Fruit fly (Drosophila melanogaster) whole organism, pupa: ENCODE results near the gene Jwa.
A peak's percentile ranks its signal among the peaks of the same experiment; 100 is the strongest.

Experiments used
- CG32121 ChIP-seq: fragments of 200-800 bp; sonication (Bioruptor generic); IDR thresholded peaks from 2 replicates; pipeline ENCODE4 v1.3.6; 2022; ENCODE audit warnings: missing biosample characterization, missing genetic modification characterization
- CG34367 ChIP-seq: fragments of 200-800 bp; sonication (Bioruptor generic); optimal IDR thresholded peaks from 2 replicates; lab custom pipeline; 2018; ENCODE audit warnings: missing biosample characterization, mild to moderate bottlenecking, missing genetic modification characterization
- CG9948 ChIP-seq: fragments of 200-800 bp; sonication (Bioruptor generic); optimal IDR thresholded peaks from 2 replicates; lab custom pipeline; 2018; ENCODE audit warnings: missing biosample characterization, mild to moderate bottlenecking, missing genetic modification characterization, moderate library complexity
- Pif1A ChIP-seq: fragments of 200-800 bp; sonication (Bioruptor generic); optimal IDR thresholded peaks from 3 replicates; lab custom pipeline; 2016; ENCODE audit warnings: missing biosample characterization, missing genetic modification characterization

DNA sequence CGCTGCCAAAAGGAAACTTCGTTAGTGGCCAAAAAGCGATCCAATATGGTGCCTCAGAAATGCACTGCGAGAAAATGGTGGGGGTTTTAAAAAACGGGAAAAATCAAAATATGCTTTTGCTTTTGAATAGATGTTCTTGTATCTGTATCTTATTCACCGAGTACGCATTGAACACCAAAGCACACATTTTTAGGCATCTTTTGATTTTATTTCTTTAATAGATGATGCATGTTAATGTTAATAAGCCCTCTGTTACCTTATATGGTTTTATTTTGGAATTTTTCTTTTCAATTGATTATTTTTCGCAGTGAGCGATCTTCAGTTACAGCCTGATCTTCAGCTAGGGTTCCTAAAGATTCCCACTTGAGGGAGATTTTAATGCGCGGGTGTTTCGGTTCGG, 38.4 kb upstream of the Jwa start:
- TF ChIP-seq CG34367 (tag; lab: Kevin White, UChicago): no peak
- peak; percentile 32 for TF ChIP-seq Pif1A (GFP tag; lab: Kevin White, UChicago)
- peak; percentile 75; the same call in 1 of the 2 replicates for TF ChIP-seq CG32121 (GFP tag; lab: Robert Waterston, UW)
- TF ChIP-seq CG9948 (tag; lab: Kevin White, UChicago): peak; percentile 31
